Worm (Caenorhabditis elegans) whole organism, L1 larva: ENCODE data around the gene tgn-38.

Source experiments
- alr-1 ChIP-seq: fragments of 200-800 bp; sonication (Bioruptor generic); optimal IDR thresholded peaks from 2 replicates; lab custom pipeline; 2018; ENCODE audit warnings: borderline replicate concordance, mild to moderate bottlenecking, missing genetic modification characterization, missing compliant biosample characterization
- ama-1 ChIP-seq: fragments of 150-350 bp; optimal IDR thresholded peaks from 2 replicates; lab custom pipeline; 2014
- ces-1 ChIP-seq: fragments of 150-350 bp; optimal IDR thresholded peaks from 2 replicates; lab custom pipeline; 2014; ENCODE audit warnings: missing biosample characterization, missing genetic modification reagents, missing genetic modification characterization
- elt-3 ChIP-seq, 6 experiments: fragments of 150-350 bp in 1 of 6; sonication (generic microtip); optimal IDR thresholded peaks; 2 replicates each; lab custom pipeline; 2017 to 2018; ENCODE audit warnings: missing biosample characterization in 6 of 6, missing genetic modification characterization in 6 of 6, inconsistent platforms in 1 of 6
- fkh-10 ChIP-seq: sonication (generic microtip); optimal IDR thresholded peaks from 2 replicates; lab custom pipeline; 2017; ENCODE audit warnings: missing biosample characterization, missing genetic modification reagents, missing genetic modification characterization
- grh-1 ChIP-seq: fragments of 200-800 bp; sonication (Bioruptor generic); IDR thresholded peaks from 2 replicates; pipeline ENCODE4 v1.3.6; 2022; ENCODE audit warnings: missing genetic modification reagents, missing genetic modification characterization, missing compliant biosample characterization
- lin-15B ChIP-seq: fragments of 150-350 bp; sonication (generic microtip); optimal IDR thresholded peaks from 3 replicates; lab custom pipeline; 2014; ENCODE audit warnings: missing biosample characterization, missing genetic modification characterization
- lin-35 ChIP-seq, 2 experiments: fragments of 150-350 bp; optimal IDR thresholded peaks; 2 replicates each; lab custom pipeline; 2014; ENCODE audit warnings: missing biosample characterization in 2 of 2, missing genetic modification characterization in 2 of 2, missing genetic modification reagents in 2 of 2
- lin-39 ChIP-seq: fragments of 150-350 bp; optimal IDR thresholded peaks from 2 replicates; lab custom pipeline; 2014; ENCODE audit warnings: missing biosample characterization, missing genetic modification reagents, missing genetic modification characterization
- nhr-237 ChIP-seq: fragments of 150-350 bp; optimal IDR thresholded peaks from 2 replicates; lab custom pipeline; 2014; ENCODE audit warnings: missing biosample characterization, missing genetic modification characterization
- snpc-4 ChIP-seq: fragments of 150-350 bp; optimal IDR thresholded peaks from 2 replicates; lab custom pipeline; 2014; ENCODE audit warnings: missing biosample characterization, missing genetic modification characterization
- unc-62 ChIP-seq: fragments of 150-350 bp; optimal IDR thresholded peaks from 2 replicates; lab custom pipeline; 2014; ENCODE audit warnings: missing biosample characterization, missing genetic modification reagents, missing genetic modification characterization
- xbp-1 ChIP-seq: sonication (generic microtip); optimal IDR thresholded peaks from 2 replicates; lab custom pipeline; 2016; ENCODE audit warnings: missing genetic modification characterization, missing compliant biosample characterization

- TF ChIP-seq ces-1 (GFP tag; lab: Kevin White, UChicago) (no peak), ama-1 (lab: Kevin White, UChicago) (no peak), elt-3 (tag; optimal IDR thresholded peaks at IDR 0.05; lab: Kevin White, UChicago) (no peak), lin-39 (no peak), lin-15B (tag; lab: Kevin White, UChicago) (no peak), snpc-4 (tag; lab: Kevin White, UChicago) (no peak), fkh-10 (GFP tag; lab: Kevin White, UChicago) (no peak), xbp-1 (tag; lab: Kevin White, UChicago) (no peak), nhr-237 (tag; lab: Kevin White, UChicago) (no peak), lin-35 (GFP tag; optimal IDR thresholded peaks at IDR 0.05; lab: Kevin White, UChicago) (no peak), grh-1 (GFP tag; lab: Robert Waterston, UW) (no peak), alr-1 (tag; lab: Kevin White, UChicago) (no peak), unc-62 (no peak)
These were observed 19.8 kb downstream of the tgn-38 start for ce11 chrIV:12009046-12009674.
